Fruit fly (Drosophila melanogaster) S2 (cell line): ENCODE results near the gene Dpm3.

Experiments
- CG8478 ChIP-seq: fragments of >200 bp; optimal IDR thresholded peaks from 2 replicates; lab custom pipeline; 2018
- CTCF ChIP-seq, 2 experiments: fragments of >200 bp; optimal IDR thresholded peaks; 2 replicates each; lab custom pipeline; 2018

The Dpm3 gene

DNA sequence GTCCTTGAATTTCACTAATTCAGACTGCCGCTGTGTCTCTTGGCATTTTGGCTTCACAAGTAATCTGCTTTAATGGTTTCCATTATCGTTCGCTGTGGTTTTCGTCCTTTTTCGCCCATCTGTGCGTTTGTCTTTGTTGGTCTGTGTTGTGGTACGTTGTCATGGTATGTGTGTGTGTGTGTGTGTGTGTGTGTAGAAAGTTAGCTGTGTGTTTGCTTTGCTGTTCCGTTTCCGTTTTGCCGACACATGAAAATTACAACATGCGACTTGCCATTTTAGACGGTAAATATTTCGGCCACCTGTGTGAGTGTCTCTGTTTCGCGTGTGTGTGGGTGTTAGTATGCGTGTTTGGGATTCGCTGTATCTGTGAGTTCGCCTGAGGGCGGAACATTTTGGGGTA is 45.9 kb downstream of the Dpm3 start:
- TF ChIP-seq CG8478 (lab: Kevin White, UChicago) (no peak), CTCF (optimal IDR thresholded peaks at IDR 0.05; lab: Kevin White, UChicago) (no peak)

DNA sequence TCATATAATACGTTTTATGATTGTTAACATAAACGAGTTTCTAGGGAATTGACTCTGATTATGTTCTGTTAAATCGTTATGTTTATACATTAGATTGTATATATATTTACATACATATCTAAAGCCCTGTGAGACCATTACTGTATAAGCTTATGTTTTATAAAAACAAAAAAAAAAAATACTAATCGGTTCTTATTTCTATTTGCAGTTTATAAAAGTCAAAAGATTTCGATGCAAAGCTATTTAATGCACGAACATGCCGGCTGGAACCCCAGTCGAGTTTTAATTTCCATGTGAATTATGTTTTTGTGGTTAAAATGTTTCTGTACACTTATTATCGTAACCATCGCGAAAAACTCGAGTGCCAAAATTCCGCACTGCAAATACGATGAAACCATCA is 49.5 kb downstream of the Dpm3 start, which contains the start of gene mthl12:
Gene mthl12, plus strand, starts transcription at position 301 of the 400 bp plus-strand sequence.
- TF ChIP-seq CTCF (optimal IDR thresholded peaks at IDR 0.05; lab: Kevin White, UChicago), result no peak
- no peak for TF ChIP-seq CG8478 (lab: Kevin White, UChicago)
